Fruit fly (Drosophila melanogaster): ENCODE results near the gene Pus7.

dm6 chr3L:8528546-8528945 lies 18.7 kb downstream of the Pus7 start:
- no peak for TF ChIP-seq tj (GFP tag; optimal IDR thresholded peaks at IDR 0.05)
- no peak for TF ChIP-seq CG11617 (GFP tag; optimal IDR thresholded peaks at IDR 0.05)
- no peak for TF ChIP-seq kay (GFP tag; ENCODE audit: borderline replicate concordance)
- TF ChIP-seq Clk (GFP tag; optimal IDR thresholded peaks at IDR 0.05): no peak
- peak; percentile 4 for TF ChIP-seq bab1 (GFP tag; optimal IDR thresholded peaks at IDR 0.05)

Data from whole organism, adult.